Fruit fly (Drosophila melanogaster) whole organism, larva: ENCODE results near the gene CG7179.

Experiments
- noc ChIP-seq: fragments of 200-800 bp; sonication (Bioruptor generic); optimal IDR thresholded peaks from 3 replicates; lab custom pipeline; 2019; ENCODE audit warnings: missing biosample characterization, mild to moderate bottlenecking, missing genetic modification characterization, moderate library complexity

Gene CG7179

DNA sequence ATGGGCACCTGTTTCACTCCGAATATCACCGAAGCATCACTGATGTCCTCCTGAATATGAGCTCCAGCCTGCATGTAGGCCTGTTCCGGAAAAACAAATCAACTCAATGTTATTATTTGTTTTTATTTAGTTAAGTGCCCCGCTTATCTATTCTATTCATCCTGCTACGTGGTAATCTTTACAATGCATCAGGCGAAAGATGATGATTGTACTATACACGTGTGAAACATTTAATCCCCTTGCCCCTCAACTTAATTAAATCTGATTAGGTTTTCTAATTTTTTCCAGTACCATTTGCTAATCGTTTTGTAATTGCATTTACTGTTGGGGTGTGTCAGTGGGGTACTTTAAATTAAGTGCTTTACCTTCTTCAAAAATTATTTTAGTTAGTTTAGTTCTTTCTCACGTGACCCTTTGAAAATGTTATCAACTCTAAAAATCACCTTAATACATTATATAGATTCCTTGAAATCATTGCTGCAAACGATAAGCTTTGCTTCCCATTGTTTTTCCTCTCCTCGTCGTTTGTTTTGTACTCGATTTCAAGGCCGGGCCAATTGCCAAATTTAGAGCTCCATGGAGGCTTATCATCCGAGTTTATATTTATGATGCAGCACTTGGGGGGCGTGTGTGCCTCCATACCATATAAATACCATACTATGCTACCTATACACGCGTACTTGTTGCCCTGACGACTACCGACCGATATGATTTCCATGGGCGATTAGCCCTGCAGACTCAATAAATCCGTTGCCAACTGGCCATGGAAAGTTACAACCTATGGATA is 17.1 kb upstream of the CG7179 start:
- no peak for TF ChIP-seq noc

DNA sequence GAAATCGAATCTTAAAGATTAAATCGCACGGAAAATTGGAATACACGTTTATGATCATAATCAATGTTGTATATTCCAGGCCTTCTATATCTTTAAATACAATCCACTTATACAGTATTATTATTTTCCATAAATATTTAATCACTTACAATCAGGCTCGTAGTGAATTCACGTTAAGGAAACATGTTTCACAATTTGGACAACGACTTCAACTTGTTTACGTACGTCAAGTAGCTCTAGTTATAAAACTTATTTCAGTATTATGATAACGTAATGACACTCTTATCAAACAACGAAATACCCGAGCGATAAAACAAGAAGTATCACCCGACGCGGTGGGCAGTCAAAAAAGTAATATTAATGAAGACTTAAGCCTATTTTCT is 13.5 kb upstream of the CG7179 start:
- TF ChIP-seq noc = no peak

DNA sequence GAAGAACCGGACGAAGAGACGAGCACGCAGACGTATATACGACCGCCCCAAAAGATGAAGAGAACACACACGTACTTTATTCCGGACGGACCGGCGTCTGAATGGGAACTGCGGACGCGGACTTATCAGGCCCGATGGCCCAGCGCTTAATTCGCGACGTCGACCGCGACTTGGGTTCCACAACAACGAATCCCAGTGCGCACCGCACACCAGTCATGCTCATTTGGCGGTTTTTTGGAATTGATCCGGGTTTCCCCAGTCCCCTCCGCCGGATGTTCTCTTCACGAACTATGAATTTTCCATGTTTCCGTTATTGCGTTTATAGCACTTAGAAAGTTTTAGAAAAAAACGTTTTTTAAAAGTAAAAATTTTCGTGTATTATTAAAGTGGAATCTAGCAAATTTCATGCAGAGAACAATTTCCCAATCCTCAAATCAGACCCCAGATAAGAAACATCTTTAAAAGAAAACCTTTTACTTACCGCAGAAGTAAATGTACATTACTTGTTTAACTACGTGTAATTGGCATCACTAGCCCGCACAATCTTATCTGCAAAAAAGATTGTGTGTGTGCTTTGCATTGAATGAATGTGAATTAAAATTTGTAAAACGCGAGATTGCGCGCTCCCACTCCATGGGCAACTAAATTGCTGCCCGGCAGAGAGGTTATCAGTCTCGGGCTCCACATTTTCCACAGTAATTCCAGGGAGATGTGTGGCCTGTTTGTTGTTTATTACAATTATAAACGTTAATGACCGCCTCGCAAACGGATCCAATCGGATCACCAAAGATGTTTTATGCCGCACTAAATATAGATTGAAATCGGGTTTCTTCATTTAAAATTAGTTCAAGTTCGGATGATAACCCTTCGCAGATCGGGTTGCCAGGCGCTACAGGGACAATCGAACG is 12.9 kb upstream of the CG7179 start, which contains the start of gene CG7149:
Gene CG7149, minus strand, starts transcription at position 110 of the 908 bp plus-strand sequence.
- peak; percentile 60 for TF ChIP-seq noc

DNA sequence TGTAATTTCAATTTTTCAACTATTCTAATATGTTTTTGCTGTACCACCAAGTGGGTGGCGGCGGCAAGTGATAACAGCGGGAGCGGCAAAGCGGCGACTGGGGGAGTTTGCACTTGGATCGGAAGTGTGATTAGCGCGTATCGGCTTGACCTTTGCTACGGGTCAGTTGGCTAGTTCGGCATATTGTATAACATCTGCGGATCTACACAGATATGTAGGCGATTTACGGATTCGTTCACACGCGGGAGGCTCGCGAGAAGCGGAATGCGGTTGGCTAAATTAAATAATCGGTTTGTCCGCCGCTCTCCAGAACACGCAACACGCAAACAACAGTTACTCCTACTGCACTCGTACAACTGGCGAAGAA is 12.2 kb upstream of the CG7179 start:
- no peak for TF ChIP-seq noc

DNA sequence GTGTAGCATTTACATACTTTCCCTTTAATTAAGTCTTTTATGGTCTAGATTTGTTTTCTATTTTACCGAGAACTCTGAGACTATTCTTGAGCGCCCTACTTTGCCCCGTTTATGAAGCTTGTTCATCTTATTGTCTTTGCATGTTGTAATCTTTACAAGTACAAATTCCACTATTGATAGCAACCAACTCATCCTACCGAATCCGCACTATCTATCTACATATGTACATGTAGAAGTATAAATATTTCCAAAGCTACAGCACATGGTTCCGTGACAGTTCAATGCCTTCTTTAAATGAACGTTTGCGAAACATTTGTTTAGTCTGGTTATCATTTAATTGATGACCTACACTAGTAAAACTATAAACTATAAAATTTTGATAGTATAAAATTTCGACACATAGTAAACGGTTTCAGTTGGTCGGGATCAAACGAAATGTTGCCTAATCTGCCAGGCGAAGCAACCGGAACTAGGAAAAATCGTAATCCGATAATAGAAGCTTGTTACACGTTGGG is 11.2 kb upstream of the CG7179 start:
- TF ChIP-seq noc = no peak

DNA sequence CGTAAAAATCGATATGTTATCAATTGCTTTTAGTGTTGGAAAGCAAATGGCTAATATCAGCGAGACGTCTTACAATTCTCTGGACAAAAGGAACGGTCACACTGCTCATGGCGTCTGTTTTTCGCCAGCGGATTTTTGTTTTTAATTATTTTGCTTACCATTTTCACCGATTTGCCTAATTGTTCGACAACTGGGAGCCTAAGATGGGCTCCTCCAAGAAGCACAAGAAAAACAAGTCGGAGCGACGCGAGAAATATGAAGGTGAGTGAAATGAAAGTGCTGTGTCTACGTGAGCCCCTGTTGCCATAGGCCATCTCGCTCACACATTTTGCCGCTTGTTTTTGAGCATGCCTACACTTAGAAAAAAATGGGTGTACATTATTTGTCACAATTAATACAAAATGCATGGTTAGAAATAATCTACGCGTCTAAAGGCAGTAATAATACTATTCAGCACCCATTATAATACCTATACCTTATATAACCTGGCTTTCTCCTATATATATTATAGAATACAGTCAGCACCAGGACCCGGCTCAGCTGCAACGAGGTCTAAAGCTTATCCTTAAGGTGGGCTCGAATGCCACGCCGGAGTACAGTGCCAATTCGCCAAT is 5.1 kb upstream of the CG7179 start, which contains the start of gene Brd7-9:
Gene Brd7-9, plus strand, starts transcription at position 78 of the 614 bp plus-strand sequence.
- peak; percentile 15 for TF ChIP-seq noc

DNA sequence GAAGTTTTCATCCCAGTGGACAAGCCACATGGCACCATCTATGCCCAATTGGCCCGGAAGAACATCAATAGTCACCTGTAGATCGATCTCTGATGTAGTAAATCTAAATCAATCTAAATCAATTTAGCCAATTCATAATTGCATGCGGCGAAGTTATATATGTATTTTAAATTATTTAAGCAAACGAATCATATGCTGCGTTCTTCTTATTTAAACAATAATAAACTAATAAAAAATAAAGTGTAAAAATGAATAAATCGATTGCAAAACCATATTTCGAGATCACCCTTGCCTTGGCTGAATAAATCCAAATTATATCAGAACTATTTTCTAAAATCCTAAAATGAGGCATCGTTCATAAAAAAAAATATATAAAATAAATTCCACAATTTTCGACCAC is 3.3 kb upstream of the CG7179 start, which contains the start of gene CG7164:
Gene CG7164, plus strand, starts transcription at position 301 of the 400 bp plus-strand sequence.
- TF ChIP-seq noc = no peak

DNA sequence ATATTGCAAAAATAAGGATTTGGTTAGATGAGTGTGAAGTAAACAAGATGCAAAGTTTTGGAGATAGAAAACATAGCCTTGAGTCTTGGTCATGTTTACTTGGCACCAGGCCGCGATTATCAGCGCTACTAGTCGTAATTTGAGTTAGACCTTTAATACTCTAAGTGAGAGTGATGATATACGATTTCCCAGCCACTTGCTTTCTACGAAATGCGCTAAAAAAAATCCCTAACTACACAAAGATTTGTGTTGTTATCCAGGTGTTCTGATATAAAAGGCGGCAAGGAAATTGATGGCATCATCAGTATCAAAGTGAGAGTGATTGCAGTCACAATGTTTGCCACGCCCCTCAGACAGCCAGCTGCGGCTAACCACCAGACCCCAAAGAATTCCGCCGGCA is 2.0 kb upstream of the CG7179 start, which contains the start of gene Uro:
Gene Uro, plus strand, starts transcription at position 301 of the 400 bp plus-strand sequence.
- no peak for TF ChIP-seq noc

DNA sequence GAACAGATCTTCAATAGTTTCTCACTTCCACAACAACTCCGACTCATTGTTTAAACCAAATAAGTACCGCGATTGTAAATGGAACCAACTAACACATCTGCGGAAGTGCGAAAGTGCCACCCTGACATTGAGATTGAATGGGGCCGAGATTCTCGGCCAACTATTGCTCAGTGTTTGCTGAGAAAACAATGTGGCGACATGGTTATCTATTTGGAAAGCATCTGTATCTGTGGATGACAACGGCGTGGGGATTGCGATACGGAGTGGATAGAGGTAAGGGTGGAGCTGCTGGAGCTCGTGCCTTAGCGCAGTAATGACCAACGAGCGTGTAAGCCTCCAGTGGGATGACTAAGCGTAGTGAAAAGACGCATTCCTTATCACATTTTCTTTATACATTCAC is 2.6 kb downstream of the CG7179 start:
- no peak for TF ChIP-seq noc

DNA sequence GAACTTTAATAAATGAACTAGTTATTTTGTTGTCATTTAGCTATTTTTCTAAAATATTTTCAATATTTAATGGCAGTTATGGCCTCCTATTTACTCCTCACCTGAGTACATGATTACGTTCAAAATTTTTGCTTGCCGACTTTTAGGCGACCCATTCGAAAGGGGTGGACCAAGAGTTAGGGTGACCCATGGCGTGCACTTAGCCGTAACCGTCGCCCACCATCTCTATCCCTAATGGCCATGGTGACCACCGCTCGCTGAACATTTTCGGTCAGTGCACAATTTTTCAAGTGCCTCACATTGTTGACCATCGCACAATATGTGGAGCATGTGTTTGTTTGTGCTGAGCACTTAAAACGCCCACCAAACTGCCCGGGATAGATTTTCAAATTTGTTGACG is 5.9 kb downstream of the CG7179 start:
- no peak for TF ChIP-seq noc

DNA sequence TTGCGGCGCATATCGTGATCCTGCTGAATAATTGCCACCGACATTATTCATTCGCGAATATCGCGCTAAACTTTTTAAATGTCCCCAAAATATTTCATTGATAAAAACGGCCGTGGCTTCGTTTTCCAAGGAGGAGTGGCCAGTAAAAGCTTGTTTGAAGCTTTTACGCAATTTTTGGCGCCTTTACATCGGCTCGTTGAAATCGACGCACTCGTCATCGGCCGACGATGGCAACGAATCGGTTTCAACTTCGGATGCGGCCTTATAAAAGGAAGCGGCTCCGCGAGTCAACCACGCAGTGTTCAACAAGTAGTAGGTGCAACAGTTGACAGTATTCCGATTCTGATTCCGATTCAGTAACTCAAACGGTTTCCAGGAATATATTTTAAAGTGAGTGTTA is 10.5 kb downstream of the CG7179 start, which contains the start of gene CG7191:
Gene CG7191, plus strand, starts transcription at position 301 of the 400 bp plus-strand sequence.
- no peak for TF ChIP-seq noc

DNA sequence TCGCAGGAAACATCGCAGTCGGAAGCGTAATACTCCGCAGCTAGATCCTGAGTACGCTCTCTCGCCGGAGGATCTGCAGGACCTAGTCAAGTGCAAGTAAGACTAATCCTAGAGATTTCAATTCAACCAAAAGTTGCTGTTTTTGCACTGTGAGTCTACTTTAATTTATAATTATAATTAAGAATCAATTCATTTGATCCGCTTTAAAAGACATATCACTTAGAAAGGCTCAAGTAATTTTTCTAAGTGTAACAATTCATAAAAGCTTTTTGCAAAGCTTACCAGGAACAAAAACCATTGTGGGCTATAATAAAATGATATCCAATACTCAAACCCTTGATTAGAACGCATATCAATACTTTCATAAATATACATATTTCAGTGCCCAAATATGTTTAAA is 21.0 kb downstream of the CG7179 start:
- no peak for TF ChIP-seq noc

DNA sequence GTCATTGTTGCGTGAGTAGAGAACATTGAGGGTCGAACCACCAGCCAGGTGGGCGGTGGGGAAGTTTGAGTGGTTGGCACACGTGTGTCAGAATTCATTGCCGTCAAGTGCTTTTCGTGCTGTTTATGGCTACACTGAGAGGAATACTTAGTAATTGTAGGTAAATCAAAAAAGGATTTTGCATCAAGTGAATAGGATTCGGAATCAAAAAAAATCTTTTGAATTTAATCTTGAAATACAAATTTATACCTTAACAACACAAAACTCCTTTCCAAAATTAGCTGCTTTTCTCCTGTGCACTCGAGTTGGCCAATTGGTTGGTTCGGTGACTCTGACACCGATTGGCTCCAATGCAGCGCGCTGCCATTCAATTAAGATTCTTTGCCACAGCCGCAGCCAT is 23.3 kb downstream of the CG7179 start:
- TF ChIP-seq noc = no peak

DNA sequence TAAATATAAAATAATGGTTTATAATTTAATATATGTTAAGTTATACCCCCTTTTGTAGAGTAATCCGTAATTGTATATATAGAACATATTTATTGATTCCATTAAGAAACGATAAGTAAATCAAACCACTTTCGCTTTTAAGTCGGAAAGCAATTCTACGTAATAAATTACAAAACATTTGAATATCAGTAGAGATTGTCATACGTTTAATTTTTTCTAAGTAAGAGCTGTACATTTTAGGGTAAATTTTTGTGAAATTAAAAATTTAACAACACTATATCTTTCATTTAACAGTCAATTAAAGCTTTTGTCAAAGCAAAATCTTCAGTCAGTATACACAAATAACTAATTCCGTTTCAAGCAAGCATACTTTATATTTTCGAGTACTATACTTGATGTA is 24.0 kb downstream of the CG7179 start, which contains the start of gene CG46025:
Gene CG46025, plus strand, starts transcription at position 301 of the 400 bp plus-strand sequence.
- no peak for TF ChIP-seq noc

DNA sequence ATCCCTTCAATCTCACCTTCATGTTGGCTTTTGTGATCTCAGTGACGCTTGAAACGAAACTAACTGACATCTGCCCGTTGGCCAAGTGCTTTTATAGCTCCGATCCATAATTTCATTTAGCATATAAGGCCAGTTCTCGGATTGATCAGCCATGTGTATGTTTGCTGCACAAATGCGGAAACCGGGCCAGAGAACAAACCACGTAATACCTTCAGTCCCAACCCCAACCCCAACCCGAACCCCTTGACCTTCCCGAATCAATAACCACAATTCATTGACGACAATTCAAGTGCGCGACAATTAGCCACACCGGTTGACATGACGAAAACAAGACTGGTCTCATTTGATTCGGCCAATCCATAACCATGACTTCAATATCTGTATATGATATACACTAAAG is 24.7 kb downstream of the CG7179 start, which contains the start of gene CG7203:
Gene CG7203, minus strand, starts transcription at position 101 of the 400 bp plus-strand sequence.
- TF ChIP-seq noc = no peak

DNA sequence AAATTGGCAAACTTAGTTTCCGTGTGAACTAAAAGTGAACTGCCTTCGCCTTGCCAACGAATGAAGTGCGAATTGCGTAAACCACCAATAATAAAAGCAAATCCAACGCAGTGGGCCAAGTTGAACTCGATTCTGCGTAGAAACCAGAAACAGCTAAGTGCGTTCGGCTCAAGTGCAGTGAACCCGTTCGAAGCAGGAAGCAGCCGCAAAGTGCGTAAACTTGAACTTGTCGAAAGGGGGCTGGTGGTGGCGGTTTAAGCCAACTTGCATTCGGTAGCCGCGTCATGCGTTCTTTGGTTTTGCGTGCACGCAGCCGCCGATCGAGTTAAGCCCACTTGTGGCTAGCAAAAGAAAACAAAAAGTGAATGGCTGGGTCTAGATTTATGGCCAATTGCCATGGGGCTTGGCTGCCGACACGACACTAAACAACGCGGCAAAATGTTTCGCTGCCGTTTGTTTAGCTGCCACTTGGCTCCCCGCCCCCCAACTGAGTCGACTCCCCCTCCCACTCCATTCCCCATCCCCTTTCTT is 27.1 kb downstream of the CG7179 start:
- no peak for TF ChIP-seq noc
